Fruit fly (Drosophila melanogaster): ENCODE measurements around the gene Mcr.

Mcr gene

dm6 chr2L:8082692-8083412, at the start of gene Mcr (continued):
- TF ChIP-seq E2f2 (GFP tag; IDR thresholded peaks at IDR 0.05): peak; percentile 33; the same call in 1 of the 2 replicates
- no peak for TF ChIP-seq chif (GFP tag; optimal IDR thresholded peaks at IDR 0.05)
- TF ChIP-seq CG15696 (tag; optimal IDR thresholded peaks at IDR 0.05): no peak
- TF ChIP-seq Pdp1 (GFP tag; optimal IDR thresholded peaks at IDR 0.05): peak in 1 of 2 experiments; percentile 42
- TF ChIP-seq pzg (GFP tag; optimal IDR thresholded peaks at IDR 0.05): peak; percentile 70
- TF ChIP-seq grau (tag; optimal IDR thresholded peaks at IDR 0.05): peak; percentile 7
- TF ChIP-seq fu2 (GFP tag; optimal IDR thresholded peaks at IDR 0.05): no peak
- TF ChIP-seq gem (tag; optimal IDR thresholded peaks at IDR 0.05): peak; percentile 28
- TF ChIP-seq C15 (GFP tag; IDR thresholded peaks at IDR 0.05): no peak
- peak; percentile 11 for TF ChIP-seq zfh2 (GFP tag; optimal IDR thresholded peaks at IDR 0.05)
- TF ChIP-seq mld (GFP tag; IDR thresholded peaks at IDR 0.05; ENCODE audit: partially characterized antibody): no peak
- TF ChIP-seq CG9437 (GFP tag; optimal IDR thresholded peaks at IDR 0.05): no peak
- TF ChIP-seq seq (GFP tag; IDR thresholded peaks at IDR 0.05): peak; percentile 15; the same call in 1 of the 2 replicates
- TF ChIP-seq CG7839 (tag; optimal IDR thresholded peaks at IDR 0.05): no peak
- TF ChIP-seq Hmx (GFP tag; optimal IDR thresholded peaks at IDR 0.05): no peak
- TF ChIP-seq Asciz (GFP tag; optimal IDR thresholded peaks at IDR 0.05): no peak
- TF ChIP-seq phol (tag; optimal IDR thresholded peaks at IDR 0.05): peak; percentile 50
- no peak for TF ChIP-seq pnt (GFP tag; optimal IDR thresholded peaks at IDR 0.05)
- TF ChIP-seq ara (GFP tag; IDR thresholded peaks at IDR 0.05): no peak
- no peak for TF ChIP-seq z (GFP tag; IDR thresholded peaks at IDR 0.05)
- TF ChIP-seq CG1792 (GFP tag; optimal IDR thresholded peaks at IDR 0.05): no peak
- peak; percentile 51 for TF ChIP-seq CG2120 (GFP tag; optimal IDR thresholded peaks at IDR 0.05)
- TF ChIP-seq sr (GFP tag; IDR thresholded peaks at IDR 0.05): no peak
- TF ChIP-seq inv (GFP tag; IDR thresholded peaks at IDR 0.05; ENCODE audit: partially characterized antibody): peak; percentile 35; the same call in 1 of the 2 replicates
- no peak for TF ChIP-seq dati (GFP tag; IDR thresholded peaks at IDR 0.05)
- no peak for TF ChIP-seq CG15514 (GFP tag; optimal IDR thresholded peaks at IDR 0.05)
- no peak for TF ChIP-seq bigmax (GFP tag; optimal IDR thresholded peaks at IDR 0.05)
- no peak for TF ChIP-seq CG3407 (GFP tag; optimal IDR thresholded peaks at IDR 0.05)

- TF ChIP-seq dpn (GFP tag; optimal IDR thresholded peaks at IDR 0.05): no peak
- TF ChIP-seq CG32532 (GFP tag; IDR thresholded peaks at IDR 0.05): no peak
- TF ChIP-seq CG2199 (GFP tag; IDR thresholded peaks at IDR 0.05): no peak
- no peak for TF ChIP-seq bigmax (GFP tag; optimal IDR thresholded peaks at IDR 0.05)
- TF ChIP-seq HLH4C (GFP tag; IDR thresholded peaks at IDR 0.05; ENCODE audit: partially characterized antibody): no peak
- TF ChIP-seq dimm (GFP tag; IDR thresholded peaks at IDR 0.05): no peak
- no peak for TF ChIP-seq nau (GFP tag; optimal IDR thresholded peaks at IDR 0.05)
- TF ChIP-seq Nf-YC (tag; optimal IDR thresholded peaks at IDR 0.05): no peak
- TF ChIP-seq Dip3 (GFP tag; optimal IDR thresholded peaks at IDR 0.05): no peak
- TF ChIP-seq cato (GFP tag; optimal IDR thresholded peaks at IDR 0.05; ENCODE audit: borderline replicate concordance): no peak
- TF ChIP-seq CG17912 (GFP tag; optimal IDR thresholded peaks at IDR 0.05): no peak
- TF ChIP-seq slbo (GFP tag; IDR thresholded peaks at IDR 0.05): no peak
- TF ChIP-seq CG7928 (GFP tag; optimal IDR thresholded peaks at IDR 0.05): no peak
- no peak for TF ChIP-seq prd (optimal IDR thresholded peaks at IDR 0.05)
- no peak for TF ChIP-seq prd (GFP tag; IDR thresholded peaks at IDR 0.05)
- no peak for TF ChIP-seq MESR4 (GFP tag; optimal IDR thresholded peaks at IDR 0.05)
- TF ChIP-seq slou (GFP tag; optimal IDR thresholded peaks at IDR 0.05): no peak
- TF ChIP-seq hbn (GFP tag; IDR thresholded peaks at IDR 0.05; ENCODE audit: partially characterized antibody): no peak
Observed at dm6 chr2L:8130729-8131128, 47.9 kb upstream of the Mcr start.
